Fruit fly (Drosophila melanogaster) whole organism, embryonic: Measurements from ENCODE around the gene Psa.

Experiments
- ATbp ChIP-seq: fragments of 200-800 bp; sonication (Bioruptor generic); optimal IDR thresholded peaks from 2 replicates; lab custom pipeline; 2017; ENCODE audit warnings: missing biosample characterization, mild to moderate bottlenecking, missing genetic modification characterization, missing genetic modification reagents
- Abd-B ChIP-seq: fragments of 200-800 bp; sonication (Bioruptor generic); optimal IDR thresholded peaks from 2 replicates; lab custom pipeline; 2018; ENCODE audit warnings: missing biosample characterization, mild to moderate bottlenecking, missing genetic modification characterization, moderate library complexity
- Adf1 ChIP-seq: fragments of 200-800 bp; sonication (Bioruptor generic); IDR thresholded peaks from 2 replicates; pipeline ENCODE4 v1.3.6; 2022; ENCODE audit warnings: missing biosample characterization, missing genetic modification characterization
- Antp ChIP-seq: fragments of 200-800 bp; sonication (Bioruptor generic); optimal IDR thresholded peaks from 3 replicates; lab custom pipeline; 2016; ENCODE audit warnings: missing biosample characterization, missing genetic modification characterization
- BEAF-32 ChIP-seq: fragments of 200-800 bp; sonication (Bioruptor generic); optimal IDR thresholded peaks from 3 replicates; lab custom pipeline; 2017; ENCODE audit warnings: missing biosample characterization, missing genetic modification characterization, mild to moderate bottlenecking, moderate library complexity, missing genetic modification reagents
- CG10321 ChIP-seq: fragments of 200-800 bp; sonication (Bioruptor generic); IDR thresholded peaks from 2 replicates; pipeline ENCODE4 v1.3.6; 2022; ENCODE audit warnings: missing biosample characterization, missing genetic modification characterization
- CG12155 ChIP-seq: fragments of 200-800 bp; sonication (Bioruptor generic); optimal IDR thresholded peaks from 3 replicates; lab custom pipeline; 2016; ENCODE audit warnings: missing biosample characterization, missing genetic modification characterization
- CG12219 ChIP-seq: fragments of 200-800 bp; sonication (Bioruptor generic); optimal IDR thresholded peaks from 3 replicates; lab custom pipeline; 2018; ENCODE audit warnings: missing biosample characterization, mild to moderate bottlenecking, missing genetic modification characterization
- CG12299 ChIP-seq: fragments of 200-800 bp; sonication (Bioruptor generic); optimal IDR thresholded peaks from 2 replicates; lab custom pipeline; 2018; ENCODE audit warnings: missing biosample characterization, mild to moderate bottlenecking, missing genetic modification characterization
- CG15479 ChIP-seq: fragments of 200-800 bp; sonication (Bioruptor generic); optimal IDR thresholded peaks from 3 replicates; lab custom pipeline; 2019; ENCODE audit warnings: missing biosample characterization, mild to moderate bottlenecking, missing genetic modification characterization, moderate library complexity
- CG15514 ChIP-seq: fragments of 200-800 bp; sonication (Bioruptor generic); optimal IDR thresholded peaks from 3 replicates; lab custom pipeline; 2017; ENCODE audit warnings: missing biosample characterization, missing genetic modification characterization, mild to moderate bottlenecking, moderate library complexity, missing genetic modification reagents
- CG17186 ChIP-seq: fragments of 200-800 bp; sonication (Bioruptor generic); optimal IDR thresholded peaks from 3 replicates; lab custom pipeline; 2017; ENCODE audit warnings: missing biosample characterization, missing genetic modification reagents, missing genetic modification characterization
- CG17912 ChIP-seq: fragments of 200-800 bp; sonication (Bioruptor generic); optimal IDR thresholded peaks from 2 replicates; lab custom pipeline; 2018; ENCODE audit warnings: missing biosample characterization, mild to moderate bottlenecking, missing genetic modification characterization
- CG2678 ChIP-seq: fragments of 200-800 bp; sonication (Bioruptor generic); optimal IDR thresholded peaks from 3 replicates; lab custom pipeline; 2019; ENCODE audit warnings: missing biosample characterization, mild to moderate bottlenecking, missing genetic modification characterization, moderate library complexity
- CG30020 ChIP-seq: fragments of 200-800 bp; optimal IDR thresholded peaks from 2 replicates; lab custom pipeline; 2019; ENCODE audit warnings: missing biosample characterization, mild to moderate bottlenecking, missing genetic modification characterization, moderate library complexity
- CG31365 ChIP-seq: fragments of 200-800 bp; sonication (Bioruptor generic); optimal IDR thresholded peaks from 2 replicates; lab custom pipeline; 2018; ENCODE audit warnings: missing biosample characterization, mild to moderate bottlenecking, missing genetic modification characterization
- CG33557 ChIP-seq: fragments of 200-800 bp; sonication (Bioruptor generic); optimal IDR thresholded peaks from 2 replicates; lab custom pipeline; 2019; ENCODE audit warnings: missing biosample characterization, mild to moderate bottlenecking, missing genetic modification characterization, moderate library complexity
- CG6175 ChIP-seq: fragments of 200-800 bp; sonication (Bioruptor generic); IDR thresholded peaks from 3 replicates; pipeline ENCODE4 v1.3.6; 2022; ENCODE audit warnings: missing biosample characterization, missing genetic modification characterization
- CG6765 ChIP-seq: fragments of 200-800 bp; sonication (Bioruptor generic); optimal IDR thresholded peaks from 3 replicates; lab custom pipeline; 2017; ENCODE audit warnings: missing biosample characterization, mild to moderate bottlenecking, missing genetic modification characterization
- CG7963 ChIP-seq: fragments of 200-800 bp; sonication (Bioruptor generic); IDR thresholded peaks from 3 replicates; pipeline ENCODE4 v1.3.6; 2022; ENCODE audit warnings: missing biosample characterization, missing genetic modification characterization; ENCODE audit not compliant: partially characterized antibody
- CG8281 ChIP-seq: fragments of 200-800 bp; sonication (Bioruptor generic); optimal IDR thresholded peaks from 2 replicates; lab custom pipeline; 2018; ENCODE audit warnings: missing biosample characterization, mild to moderate bottlenecking, missing genetic modification characterization, moderate library complexity
- CG9817 ChIP-seq: fragments of 200-800 bp; sonication (Bioruptor generic); optimal IDR thresholded peaks from 2 replicates; lab custom pipeline; 2018; ENCODE audit warnings: missing biosample characterization, mild to moderate bottlenecking, missing genetic modification characterization, moderate library complexity
- D ChIP-seq, 2 experiments: fragments of 200-800 bp in 1 of 2; fragments of >200 bp in 1 of 2; sonication (Bioruptor generic) in 1 of 2; optimal IDR thresholded peaks; 2 replicates in 1 of 2; 3 replicates in 1 of 2; lab custom pipeline; 2017; ENCODE audit warnings: mild to moderate bottlenecking in 1 of 2, missing biosample characterization in 1 of 2, missing genetic modification characterization in 1 of 2, missing genetic modification reagents in 1 of 2
- Dek ChIP-seq: fragments of 200-800 bp; sonication (Bioruptor generic); optimal IDR thresholded peaks from 3 replicates; lab custom pipeline; 2019; ENCODE audit warnings: missing biosample characterization, mild to moderate bottlenecking, missing genetic modification characterization, moderate library complexity
- Dfd ChIP-seq, 2 experiments: fragments of >200 bp; optimal IDR thresholded peaks; 2 replicates each; lab custom pipeline; 2017; ENCODE audit warnings: missing biosample characterization in 2 of 2, missing genetic modification characterization in 2 of 2
- Dref ChIP-seq: fragments of 200-800 bp; sonication (Bioruptor generic); IDR thresholded peaks from 2 replicates; pipeline ENCODE4 v1.3.6; 2022; ENCODE audit warnings: missing biosample characterization, missing genetic modification characterization
- Ets97D ChIP-seq: fragments of 200-800 bp; sonication (Bioruptor generic); optimal IDR thresholded peaks from 3 replicates; lab custom pipeline; 2016; ENCODE audit warnings: missing biosample characterization, missing genetic modification characterization
- Hmr ChIP-seq: fragments of 200-800 bp; sonication (Bioruptor generic); optimal IDR thresholded peaks from 3 replicates; lab custom pipeline; 2017; ENCODE audit warnings: mild to moderate bottlenecking, missing biosample characterization, missing genetic modification reagents, missing genetic modification characterization
- Hmx ChIP-seq: fragments of 200-800 bp; sonication (Bioruptor generic); optimal IDR thresholded peaks from 2 replicates; lab custom pipeline; 2016; ENCODE audit warnings: missing biosample characterization, missing genetic modification characterization
- NfI ChIP-seq: fragments of 200-800 bp; sonication (Bioruptor generic); optimal IDR thresholded peaks from 3 replicates; lab custom pipeline; 2018; ENCODE audit warnings: missing biosample characterization, mild to moderate bottlenecking, missing genetic modification characterization, moderate library complexity
- Optix ChIP-seq: fragments of 200-800 bp; sonication (Bioruptor generic); IDR thresholded peaks from 3 replicates; pipeline ENCODE4 v1.3.6; 2022; ENCODE audit warnings: missing biosample characterization, missing genetic modification characterization
- Poxn ChIP-seq: fragments of 200-800 bp; sonication (Bioruptor generic); IDR thresholded peaks from 2 replicates; pipeline ENCODE4 v1.3.6; 2022; ENCODE audit warnings: missing biosample characterization, missing genetic modification characterization
- Ptx1 ChIP-seq: fragments of 200-800 bp; sonication (Bioruptor generic); IDR thresholded peaks from 2 replicates; pipeline ENCODE4 v1.3.6; 2022; ENCODE audit warnings: missing biosample characterization, missing genetic modification characterization
- Sox102F ChIP-seq: fragments of 200-800 bp; sonication (Bioruptor generic); optimal IDR thresholded peaks from 2 replicates; lab custom pipeline; 2018; ENCODE audit warnings: missing biosample characterization, mild to moderate bottlenecking, missing genetic modification characterization, moderate library complexity
- aop ChIP-seq: fragments of 200-800 bp; sonication (Bioruptor generic); IDR thresholded peaks from 2 replicates; pipeline ENCODE4 v1.3.6; 2022; ENCODE audit warnings: missing biosample characterization, missing genetic modification characterization
- chn ChIP-seq: fragments of 200-800 bp; sonication (Bioruptor generic); optimal IDR thresholded peaks from 2 replicates; lab custom pipeline; 2016; ENCODE audit warnings: missing biosample characterization, missing genetic modification characterization
- cwo ChIP-seq: fragments of 200-800 bp; sonication (Bioruptor generic); optimal IDR thresholded peaks from 3 replicates; lab custom pipeline; 2017; ENCODE audit warnings: missing biosample characterization, missing genetic modification characterization, mild to moderate bottlenecking, moderate library complexity, missing genetic modification reagents
- fd96Cb ChIP-seq: fragments of 200-800 bp; sonication (Bioruptor generic); optimal IDR thresholded peaks from 2 replicates; lab custom pipeline; 2018; ENCODE audit warnings: missing biosample characterization, mild to moderate bottlenecking, missing genetic modification characterization, moderate library complexity
- kay ChIP-seq: fragments of 200-800 bp; sonication (Bioruptor generic); optimal IDR thresholded peaks from 2 replicates; lab custom pipeline; 2016; ENCODE audit warnings: missing biosample characterization, missing genetic modification characterization
- lola ChIP-seq, 3 experiments: fragments of >200 bp in 2 of 3; fragments of 200-800 bp in 1 of 3; sonication (Bioruptor generic) in 1 of 3; optimal IDR thresholded peaks; 2 replicates each; lab custom pipeline; 2017 to 2019; ENCODE audit warnings: missing biosample characterization in 3 of 3, missing genetic modification characterization in 3 of 3, mild to moderate bottlenecking in 1 of 3, moderate library complexity in 1 of 3
- nom ChIP-seq: fragments of 200-800 bp; sonication (Bioruptor generic); optimal IDR thresholded peaks from 2 replicates; lab custom pipeline; 2017; ENCODE audit warnings: missing biosample characterization, missing genetic modification characterization, mild to moderate bottlenecking, moderate library complexity, missing genetic modification reagents
- oc ChIP-seq: fragments of 200-800 bp; sonication (Bioruptor generic); optimal IDR thresholded peaks from 2 replicates; lab custom pipeline; 2018; ENCODE audit warnings: missing biosample characterization, mild to moderate bottlenecking, missing genetic modification characterization, moderate library complexity
- pfk ChIP-seq: fragments of 200-800 bp; sonication (Bioruptor generic); optimal IDR thresholded peaks from 2 replicates; lab custom pipeline; 2018; ENCODE audit warnings: missing biosample characterization, mild to moderate bottlenecking, missing genetic modification characterization, moderate library complexity
- phol ChIP-seq: fragments of 200-800 bp; sonication (Bioruptor generic); optimal IDR thresholded peaks from 3 replicates; lab custom pipeline; 2018; ENCODE audit warnings: missing biosample characterization, mild to moderate bottlenecking, missing genetic modification characterization, moderate library complexity
- sima ChIP-seq: fragments of 200-800 bp; sonication (Bioruptor generic); optimal IDR thresholded peaks from 2 replicates; lab custom pipeline; 2016; ENCODE audit warnings: missing biosample characterization, missing genetic modification characterization
- trh ChIP-seq: fragments of 200-800 bp; sonication (Bioruptor generic); optimal IDR thresholded peaks from 2 replicates; lab custom pipeline; 2016; ENCODE audit warnings: missing biosample characterization, missing genetic modification characterization
- ttk ChIP-seq: fragments of 200-800 bp; sonication (Bioruptor generic); IDR thresholded peaks from 2 replicates; pipeline ENCODE4 v2.1.2; 2022; ENCODE audit warnings: missing biosample characterization, missing genetic modification characterization
- twi ChIP-seq: fragments of 200-800 bp; optimal IDR thresholded peaks from 2 replicates; lab custom pipeline; 2019; ENCODE audit warnings: missing biosample characterization, mild to moderate bottlenecking, missing genetic modification characterization, moderate library complexity
- tx ChIP-seq: fragments of 200-800 bp; sonication (Bioruptor generic); optimal IDR thresholded peaks from 2 replicates; lab custom pipeline; 2016; ENCODE audit warnings: missing biosample characterization, missing genetic modification characterization

The Psa gene

dm6 chr3L:1545693-1546329 is 43.2 kb downstream of the Psa start, which contains the start of the genes CG32313 and Pcyt1 (continued):
- no peak for TF ChIP-seq CG33557 (GFP tag; lab: Kevin White, UChicago)
- TF ChIP-seq kay (GFP tag; lab: Kevin White, UChicago), result no peak
- no peak for TF ChIP-seq CG6765 (GFP tag; lab: Kevin White, UChicago)
- no peak for TF ChIP-seq oc (tag; lab: Kevin White, UChicago)
- TF ChIP-seq twi (tag; lab: Kevin White, UChicago), result no peak
- TF ChIP-seq Dek (tag; lab: Kevin White, UChicago), result peak; percentile 58
- no peak for TF ChIP-seq CG15479 (GFP tag; lab: Kevin White, UChicago)
- no peak for TF ChIP-seq CG31365 (tag; lab: Kevin White, UChicago)
- TF ChIP-seq Ets97D (GFP tag; lab: Kevin White, UChicago), result peak; percentile 46
- TF ChIP-seq Hmr (GFP tag; lab: Kevin White, UChicago), result peak; percentile 55
- peak; percentile 89 for TF ChIP-seq BEAF-32
- no peak for TF ChIP-seq D (optimal IDR thresholded peaks at IDR 0.05; lab: Kevin White, UChicago)
- no peak for TF ChIP-seq D (GFP tag; optimal IDR thresholded peaks at IDR 0.05; lab: Kevin White, UChicago)
- TF ChIP-seq Poxn (GFP tag; lab: Robert Waterston, UW), result no peak
- peak; percentile 97 for TF ChIP-seq Dref (GFP tag; lab: Robert Waterston, UW)
- TF ChIP-seq CG8281 (tag; lab: Kevin White, UChicago), result no peak
- TF ChIP-seq CG30020 (tag; lab: Kevin White, UChicago), result peak; percentile 66
- TF ChIP-seq trh (GFP tag; lab: Kevin White, UChicago), result no peak
- peak; percentile 34 for TF ChIP-seq CG12219
- TF ChIP-seq Optix (GFP tag; lab: Robert Waterston, UW), result no peak
- peak; percentile 76 for TF ChIP-seq CG17186 (GFP tag; lab: Kevin White, UChicago)
- TF ChIP-seq sima, result no peak
- TF ChIP-seq lola (GFP tag; optimal IDR thresholded peaks at IDR 0.05; lab: Kevin White, UChicago), result no peak
- no peak for TF ChIP-seq nom (GFP tag; lab: Kevin White, UChicago)
- no peak for TF ChIP-seq ttk (GFP tag; lab: Robert Waterston, UW)
- TF ChIP-seq Dfd (GFP tag; optimal IDR thresholded peaks at IDR 0.05; lab: Kevin White, UChicago), result no peak
- peak; percentile 23 for TF ChIP-seq CG2678 (tag; lab: Kevin White, UChicago)
- no peak for TF ChIP-seq CG6175 (GFP tag; lab: Robert Waterston, UW)
- no peak for TF ChIP-seq chn (GFP tag; lab: Kevin White, UChicago)
- no peak for TF ChIP-seq CG10321
- TF ChIP-seq NfI (GFP tag; lab: Kevin White, UChicago), result peak; percentile 20
- no peak for TF ChIP-seq Hmx (GFP tag; lab: Kevin White, UChicago)
- TF ChIP-seq Sox102F (GFP tag; lab: Kevin White, UChicago), result no peak
- no peak for TF ChIP-seq cwo
- no peak for TF ChIP-seq CG9817
- TF ChIP-seq fd96Cb (tag; lab: Kevin White, UChicago), result no peak
- TF ChIP-seq Abd-B (GFP tag; lab: Kevin White, UChicago), result no peak
- TF ChIP-seq CG12299, result no peak
- TF ChIP-seq Adf1 (GFP tag; lab: Robert Waterston, UW), result no peak
- TF ChIP-seq pfk (GFP tag; lab: Kevin White, UChicago), result peak; percentile 90
- TF ChIP-seq CG7963 (GFP tag; lab: Robert Waterston, UW), result peak; percentile 90
- TF ChIP-seq CG17912 (GFP tag; lab: Kevin White, UChicago), result peak; percentile 63
- peak; percentile 91 for TF ChIP-seq CG15514 (GFP tag; lab: Kevin White, UChicago)
- no peak for TF ChIP-seq tx (GFP tag; lab: Kevin White, UChicago)
- TF ChIP-seq CG12155 (GFP tag; lab: Kevin White, UChicago), result peak; percentile 12
- TF ChIP-seq Ptx1 (GFP tag; lab: Robert Waterston, UW), result no peak
- no peak for TF ChIP-seq Antp (GFP tag; lab: Kevin White, UChicago)
- peak; percentile 0 for TF ChIP-seq ATbp (GFP tag; lab: Kevin White, UChicago)
- peak; percentile 25 for TF ChIP-seq phol (tag; lab: Kevin White, UChicago)
- no peak for TF ChIP-seq aop (GFP tag; lab: Robert Waterston, UW)
